Fruit fly (Drosophila melanogaster) whole organism, pupa: ENCODE measurements around the gene Tsp5D.

Experiments
- CG10348 ChIP-seq: fragments of 200-800 bp; sonication (Bioruptor generic); IDR thresholded peaks from 2 replicates; pipeline ENCODE4 v1.3.6; 2022; ENCODE audit warnings: missing biosample characterization, missing genetic modification characterization
- CG12605 ChIP-seq: fragments of 200-800 bp; sonication (Bioruptor generic); IDR thresholded peaks from 2 replicates; pipeline ENCODE4 v1.3.6; 2022; ENCODE audit warnings: missing biosample characterization, missing genetic modification characterization
- CG13204 ChIP-seq: fragments of 200-800 bp; sonication (Bioruptor generic); optimal IDR thresholded peaks from 2 replicates; lab custom pipeline; 2018; ENCODE audit warnings: missing biosample characterization, mild to moderate bottlenecking, missing genetic modification characterization, moderate library complexity
- CG14655 ChIP-seq: fragments of 200-800 bp; sonication (Bioruptor generic); optimal IDR thresholded peaks from 3 replicates; lab custom pipeline; 2017; ENCODE audit warnings: mild to moderate bottlenecking, missing biosample characterization, missing genetic modification reagents, missing genetic modification characterization
- CG15710 ChIP-seq: fragments of 200-800 bp; sonication (Bioruptor generic); optimal IDR thresholded peaks from 2 replicates; lab custom pipeline; 2018; ENCODE audit warnings: missing biosample characterization, mild to moderate bottlenecking, missing genetic modification characterization, moderate library complexity
- CG17806 ChIP-seq: fragments of 200-800 bp; sonication (Bioruptor generic); optimal IDR thresholded peaks from 2 replicates; lab custom pipeline; 2018; ENCODE audit warnings: missing biosample characterization, mild to moderate bottlenecking, missing genetic modification characterization, moderate library complexity
- CG32121 ChIP-seq: fragments of 200-800 bp; sonication (Bioruptor generic); IDR thresholded peaks from 2 replicates; pipeline ENCODE4 v1.3.6; 2022; ENCODE audit warnings: missing biosample characterization, missing genetic modification characterization
- CG34367 ChIP-seq: fragments of 200-800 bp; sonication (Bioruptor generic); optimal IDR thresholded peaks from 2 replicates; lab custom pipeline; 2018; ENCODE audit warnings: missing biosample characterization, mild to moderate bottlenecking, missing genetic modification characterization
- CG4496 ChIP-seq: fragments of 200-800 bp; sonication (Bioruptor generic); IDR thresholded peaks from 3 replicates; pipeline ENCODE4 v1.3.6; 2022; ENCODE audit warnings: missing biosample characterization, missing genetic modification characterization
- CG8159 ChIP-seq: fragments of 200-800 bp; sonication (Bioruptor generic); optimal IDR thresholded peaks from 3 replicates; lab custom pipeline; 2018; ENCODE audit warnings: missing biosample characterization, mild to moderate bottlenecking, missing genetic modification characterization, moderate library complexity
- CG8301 ChIP-seq: fragments of 200-800 bp; sonication (Bioruptor generic); optimal IDR thresholded peaks from 2 replicates; lab custom pipeline; 2018; ENCODE audit warnings: missing biosample characterization, mild to moderate bottlenecking, missing genetic modification characterization
- CG9948 ChIP-seq: fragments of 200-800 bp; sonication (Bioruptor generic); optimal IDR thresholded peaks from 2 replicates; lab custom pipeline; 2018; ENCODE audit warnings: missing biosample characterization, mild to moderate bottlenecking, missing genetic modification characterization, moderate library complexity
- D1 ChIP-seq: fragments of 200-800 bp; sonication (Bioruptor generic); optimal IDR thresholded peaks from 2 replicates; lab custom pipeline; 2018; ENCODE audit warnings: missing biosample characterization, mild to moderate bottlenecking, missing genetic modification characterization, moderate library complexity
- EcR ChIP-seq: fragments of 200-800 bp; sonication (Bioruptor generic); optimal IDR thresholded peaks from 3 replicates; lab custom pipeline; 2019; ENCODE audit warnings: missing biosample characterization, missing genetic modification characterization, mild to moderate bottlenecking, moderate library complexity, missing genetic modification reagents
- Ets98B ChIP-seq: fragments of 200-800 bp; sonication (Bioruptor generic); IDR thresholded peaks from 2 replicates; pipeline ENCODE4 v1.3.6; 2022; ENCODE audit warnings: missing biosample characterization, missing genetic modification characterization
- Pif1A ChIP-seq: fragments of 200-800 bp; sonication (Bioruptor generic); optimal IDR thresholded peaks from 3 replicates; lab custom pipeline; 2016; ENCODE audit warnings: missing biosample characterization, missing genetic modification characterization
- Pif1B ChIP-seq: fragments of 200-800 bp; sonication (Bioruptor generic); optimal IDR thresholded peaks from 3 replicates; lab custom pipeline; 2016; ENCODE audit warnings: missing biosample characterization, missing genetic modification characterization
- Snoo ChIP-seq: fragments of 200-800 bp; sonication (Bioruptor generic); optimal IDR thresholded peaks from 3 replicates; lab custom pipeline; 2017; ENCODE audit warnings: missing biosample characterization, mild to moderate bottlenecking, missing genetic modification characterization, inconsistent platforms
- fd96Ca ChIP-seq: fragments of 200-800 bp; sonication (Bioruptor generic); IDR thresholded peaks from 3 replicates; pipeline ENCODE4 v1.3.6; 2022; ENCODE audit warnings: missing biosample characterization, missing genetic modification characterization
- gl ChIP-seq: fragments of 200-800 bp; sonication (Bioruptor generic); optimal IDR thresholded peaks from 2 replicates; lab custom pipeline; 2018; ENCODE audit warnings: missing biosample characterization, mild to moderate bottlenecking, missing genetic modification characterization
- rn ChIP-seq: fragments of 200-800 bp; sonication (Bioruptor generic); IDR thresholded peaks from 2 replicates; pipeline ENCODE4 v1.3.6; 2022; ENCODE audit warnings: missing biosample characterization, missing genetic modification characterization

Gene Tsp5D

DNA sequence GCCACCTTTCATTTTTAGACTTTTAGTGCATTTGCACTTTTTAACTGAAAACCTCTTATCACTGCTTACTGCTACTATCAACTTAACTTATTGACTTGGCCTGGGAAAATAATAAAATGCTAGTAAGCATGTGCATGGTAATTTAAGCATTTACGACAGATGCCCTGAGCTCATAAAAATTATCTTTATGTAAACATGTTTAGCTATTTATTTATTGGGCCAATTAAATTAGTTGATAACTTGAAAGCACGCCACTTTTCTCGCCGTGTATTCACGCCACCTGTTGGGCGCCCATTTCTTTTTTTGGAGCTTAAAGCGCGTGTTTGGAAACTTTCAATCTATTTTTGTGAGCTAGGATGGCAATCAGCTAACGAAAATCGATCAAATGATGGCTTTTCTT is 17.6 kb upstream of the Tsp5D start:
- TF ChIP-seq CG17806 (tag; lab: Kevin White, UChicago) (no peak), CG14655 (peak; percentile 9)

DNA sequence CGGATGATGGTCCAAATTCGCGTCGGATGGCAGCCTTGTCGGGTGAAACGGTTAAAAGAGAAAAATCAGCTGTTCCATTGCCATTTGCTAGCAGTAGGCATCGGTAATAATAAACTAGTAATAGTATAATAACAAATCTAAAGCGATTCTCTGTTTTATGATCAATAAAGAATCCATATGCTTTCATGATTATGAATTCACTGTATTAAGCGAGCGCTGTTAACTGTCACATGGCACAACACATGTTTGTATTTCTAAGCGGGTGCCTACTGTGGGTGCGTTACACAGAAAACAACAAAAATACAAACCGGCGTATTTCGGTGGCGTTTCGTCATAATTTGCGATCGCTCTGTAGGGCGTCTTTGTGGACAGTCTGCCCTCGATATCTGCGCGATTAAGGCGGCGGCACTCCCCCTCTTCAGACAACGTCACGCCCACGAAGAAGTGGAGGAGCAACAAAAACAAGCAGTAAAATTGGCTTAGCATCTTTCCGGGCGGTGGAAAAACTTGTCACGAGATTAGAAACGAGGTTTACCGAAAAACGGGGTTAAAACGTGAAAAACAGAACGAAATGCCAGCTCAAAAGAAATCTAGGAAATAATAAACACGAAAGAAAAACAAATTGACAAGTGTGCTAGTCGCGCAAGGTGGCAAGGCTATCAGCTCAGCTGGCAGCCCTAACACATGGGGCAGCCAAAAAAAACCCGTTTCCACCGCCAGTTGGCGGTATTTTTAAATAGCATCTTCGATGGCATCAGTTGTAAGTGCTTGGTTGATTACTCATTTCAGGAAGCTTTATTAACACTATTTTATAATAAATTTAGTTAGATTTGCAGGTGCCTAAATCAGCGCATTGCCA is 16.4 kb upstream of the Tsp5D start, which contains the start of the genes Nep1 and Mipp2:
Gene Nep1 (plus strand): TSS at position 397 of the 859 bp plus-strand sequence.
Gene Mipp2 (minus strand): TSS at position 663 of the 859 bp plus-strand sequence.
- TF ChIP-seq CG15710 (tag; lab: Kevin White, UChicago) (peak; percentile 30), Pif1A (GFP tag; lab: Kevin White, UChicago) (peak; percentile 59), CG4496 (peak; percentile 56; the same call in 2 of the 3 replicates), CG17806 (tag; lab: Kevin White, UChicago) (peak; percentile 24), CG9948 (tag; lab: Kevin White, UChicago) (peak; percentile 21), CG12605 (GFP tag; lab: Robert Waterston, UW) (peak; percentile 54; the same call in 1 of the 2 replicates), CG10348 (GFP tag; lab: Robert Waterston, UW) (no peak), rn (GFP tag; lab: Robert Waterston, UW) (no peak), EcR (GFP tag; lab: Kevin White, UChicago) (no peak), CG32121 (peak; percentile 67), CG34367 (tag; lab: Kevin White, UChicago) (peak; percentile 23), Snoo (peak; percentile 9), fd96Ca (GFP tag; lab: Robert Waterston, UW) (peak; percentile 75), CG8301 (tag; lab: Kevin White, UChicago) (peak; percentile 50), D1 (tag; lab: Kevin White, UChicago) (no peak), Ets98B (GFP tag; lab: Robert Waterston, UW) (peak; percentile 64), Pif1B (peak; percentile 37), CG13204 (GFP tag; lab: Kevin White, UChicago) (no peak), CG8159 (tag; lab: Kevin White, UChicago) (peak; percentile 12), CG14655 (no peak)

dm6 chrX:6089679-6090460 is 15.2 kb upstream of the Tsp5D start, which contains the start of gene raptor:
Gene raptor, minus strand, starts transcription at chrX:6090201.
- peak; percentile 13 for TF ChIP-seq CG13204 (GFP tag; lab: Kevin White, UChicago)
- TF ChIP-seq CG17806 (tag; lab: Kevin White, UChicago), result no peak
- TF ChIP-seq Ets98B (GFP tag; lab: Robert Waterston, UW), result peak; percentile 32; the same call in 1 of the 2 replicates
- TF ChIP-seq CG4496, result 0 out of 3 replicates have a peak, but pooled peaks have one; percentile 45
- TF ChIP-seq CG32121, result 0 out of 2 replicates have a peak, but pooled peaks have one; percentile 26
- no peak for TF ChIP-seq Snoo

DNA sequence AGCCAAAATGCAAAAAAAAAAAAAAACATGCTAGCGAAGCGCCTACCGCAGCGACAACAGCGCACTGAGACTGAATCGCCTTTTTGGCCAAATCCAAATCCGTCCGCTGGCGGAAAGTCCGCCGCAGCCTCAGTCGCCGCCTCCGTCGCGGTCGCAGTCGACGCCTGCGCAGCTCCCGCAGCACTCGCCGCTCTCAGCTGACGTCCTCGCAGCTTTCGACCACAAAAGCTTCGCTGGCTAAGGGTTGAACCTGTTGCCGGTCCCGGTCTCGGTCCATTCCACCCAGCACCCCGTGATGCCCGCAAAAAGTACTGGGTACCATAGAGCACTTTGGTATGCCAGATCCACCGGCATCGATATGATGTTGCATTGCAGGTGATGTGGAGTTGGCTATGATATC is 6.6 kb upstream of the Tsp5D start, which contains the start of gene CG4660:
Gene CG4660 (minus strand): TSS at position 77 of the 400 bp plus-strand sequence.
- TF ChIP-seq CG10348 (GFP tag; lab: Robert Waterston, UW) (no peak), CG12605 (GFP tag; lab: Robert Waterston, UW) (peak; percentile 88)

- TF ChIP-seq CG13204 (GFP tag; lab: Kevin White, UChicago) (no peak), Pif1B (no peak), CG17806 (tag; lab: Kevin White, UChicago) (no peak), CG9948 (tag; lab: Kevin White, UChicago) (no peak), CG10348 (GFP tag; lab: Robert Waterston, UW) (no peak), Ets98B (GFP tag; lab: Robert Waterston, UW) (no peak), gl (tag; lab: Kevin White, UChicago) (no peak), EcR (GFP tag; lab: Kevin White, UChicago) (no peak), CG34367 (tag; lab: Kevin White, UChicago) (no peak), Pif1A (GFP tag; lab: Kevin White, UChicago) (no peak), rn (GFP tag; lab: Robert Waterston, UW) (no peak), CG8159 (tag; lab: Kevin White, UChicago) (no peak), CG12605 (GFP tag; lab: Robert Waterston, UW) (no peak), CG14655 (no peak), fd96Ca (GFP tag; lab: Robert Waterston, UW) (no peak), CG8301 (tag; lab: Kevin White, UChicago) (no peak), CG15710 (tag; lab: Kevin White, UChicago) (no peak), D1 (tag; lab: Kevin White, UChicago) (no peak)
- TF ChIP-seq, all 21 proteins: peak for 0
These were observed 3.0 kb upstream of the Tsp5D start, which contains the start of gene CG4666 for dm6 chrX:6077686-6078085. Gene CG4666, minus strand, starts transcription at chrX:6077786.
